Worm (Caenorhabditis elegans) whole organism, L1 larva: ENCODE data around the gene H18N23.2.

Experiments
- C34B4.2 ChIP-seq: sonication (generic microtip); optimal IDR thresholded peaks from 2 replicates; lab custom pipeline; 2017; ENCODE audit warnings: mild to moderate bottlenecking, missing genetic modification characterization, missing compliant biosample characterization
- Y116A8C.19 ChIP-seq: sonication (generic microtip); optimal IDR thresholded peaks from 2 replicates; lab custom pipeline; 2016; ENCODE audit warnings: missing compliant biosample characterization, missing genetic modification characterization, borderline replicate concordance
- aha-1 ChIP-seq: fragments of 150-350 bp; optimal IDR thresholded peaks from 2 replicates; lab custom pipeline; 2014; ENCODE audit warnings: missing biosample characterization, missing genetic modification characterization
- aly-2 ChIP-seq: fragments of 150-350 bp; optimal IDR thresholded peaks from 2 replicates; lab custom pipeline; 2014; ENCODE audit warnings: missing biosample characterization, missing genetic modification characterization
- blmp-1 ChIP-seq: fragments of 150-350 bp; optimal IDR thresholded peaks from 2 replicates; lab custom pipeline; 2014; ENCODE audit warnings: missing biosample characterization, missing genetic modification characterization
- ceh-63 ChIP-seq: fragments of 200-800 bp; sonication (Bioruptor generic); optimal IDR thresholded peaks from 2 replicates; lab custom pipeline; 2018; ENCODE audit warnings: mild to moderate bottlenecking, missing genetic modification characterization, missing compliant biosample characterization
- dsc-1 ChIP-seq: sonication (generic microtip); optimal IDR thresholded peaks from 2 replicates; lab custom pipeline; 2016; ENCODE audit warnings: mild to moderate bottlenecking, missing genetic modification characterization, missing compliant biosample characterization
- egl-13 ChIP-seq: sonication (generic microtip); optimal IDR thresholded peaks from 2 replicates; lab custom pipeline; 2016; ENCODE audit warnings: missing genotype, missing genetic modification reagents, missing genetic modification characterization, missing compliant biosample characterization
- elt-3 ChIP-seq, 6 experiments: fragments of 150-350 bp in 1 of 6; sonication (generic microtip); optimal IDR thresholded peaks; 2 replicates each; lab custom pipeline; 2017 to 2018; ENCODE audit warnings: missing biosample characterization in 6 of 6, missing genetic modification characterization in 6 of 6, inconsistent platforms in 1 of 6
- fkh-8 ChIP-seq: sonication (generic microtip); optimal IDR thresholded peaks from 2 replicates; lab custom pipeline; 2016; ENCODE audit warnings: mild to moderate bottlenecking, missing genetic modification characterization, missing compliant biosample characterization
- fos-1 ChIP-seq: fragments of 150-350 bp; optimal IDR thresholded peaks from 2 replicates; lab custom pipeline; 2014; ENCODE audit warnings: missing biosample characterization, missing genetic modification characterization
- hlh-17 ChIP-seq: fragments of 200-800 bp; sonication (Bioruptor generic); optimal IDR thresholded peaks from 2 replicates; lab custom pipeline; 2018; ENCODE audit warnings: missing genetic modification characterization, mild to moderate bottlenecking, missing compliant biosample characterization, moderate library complexity, borderline replicate concordance
- lin-13 ChIP-seq: fragments of 150-350 bp; optimal IDR thresholded peaks from 2 replicates; lab custom pipeline; 2014; ENCODE audit warnings: missing biosample characterization, missing genetic modification reagents, missing genetic modification characterization
- lin-14 ChIP-seq: fragments of 200-800 bp; sonication (Bioruptor generic); optimal IDR thresholded peaks from 2 replicates; lab custom pipeline; 2018; ENCODE audit warnings: mild to moderate bottlenecking, missing genetic modification characterization, moderate library complexity, missing compliant biosample characterization
- lin-15B ChIP-seq: fragments of 150-350 bp; sonication (generic microtip); optimal IDR thresholded peaks from 3 replicates; lab custom pipeline; 2014; ENCODE audit warnings: missing biosample characterization, missing genetic modification characterization
- lsy-2 ChIP-seq, 2 experiments: fragments of 150-350 bp; optimal IDR thresholded peaks; 2 replicates each; lab custom pipeline; 2014; ENCODE audit warnings: missing biosample characterization in 2 of 2, missing genetic modification characterization in 2 of 2
- mab-9 ChIP-seq: fragments of 200-800 bp; sonication (Bioruptor generic); IDR thresholded peaks from 2 replicates; pipeline ENCODE4 v1.3.6; 2022; ENCODE audit warnings: missing genetic modification reagents, missing genetic modification characterization, missing compliant biosample characterization
- nhr-19 ChIP-seq: fragments of 200-800 bp; sonication (Bioruptor generic); conservative IDR thresholded peaks from 2 replicates; pipeline ENCODE4 v1.3.6; 2022; ENCODE audit warnings: missing genetic modification characterization, missing compliant biosample characterization
- nhr-76 ChIP-seq: sonication (generic microtip); optimal IDR thresholded peaks from 2 replicates; lab custom pipeline; 2017; ENCODE audit warnings: missing biosample characterization, missing genetic modification characterization
- nhr-84 ChIP-seq: sonication (generic microtip); optimal IDR thresholded peaks from 2 replicates; lab custom pipeline; 2017; ENCODE audit warnings: missing biosample characterization, missing genetic modification characterization
- nhr-90 ChIP-seq: sonication (generic microtip); optimal IDR thresholded peaks from 2 replicates; lab custom pipeline; 2016; ENCODE audit warnings: mild to moderate bottlenecking, missing genetic modification characterization, missing compliant biosample characterization; ENCODE audit not compliant: poor library complexity
- pag-3 ChIP-seq: sonication (generic microtip); optimal IDR thresholded peaks from 2 replicates; lab custom pipeline; 2017; ENCODE audit warnings: missing genetic modification characterization, mild to moderate bottlenecking, missing compliant biosample characterization, antibody characterized with exemption, borderline replicate concordance; ENCODE audit not compliant: insufficient read depth
- pax-3 ChIP-seq: fragments of 200-800 bp; sonication (Bioruptor generic); optimal IDR thresholded peaks from 2 replicates; lab custom pipeline; 2018; ENCODE audit warnings: mild to moderate bottlenecking, missing genetic modification characterization, moderate library complexity, missing compliant biosample characterization
- pqm-1 ChIP-seq: sonication (generic microtip); optimal IDR thresholded peaks from 3 replicates; lab custom pipeline; 2017; ENCODE audit warnings: missing biosample characterization, missing genetic modification characterization
- snpc-4 ChIP-seq: fragments of 150-350 bp; optimal IDR thresholded peaks from 2 replicates; lab custom pipeline; 2014; ENCODE audit warnings: missing biosample characterization, missing genetic modification characterization
- sox-4 ChIP-seq: sonication (generic microtip); optimal IDR thresholded peaks from 2 replicates; lab custom pipeline; 2016; ENCODE audit warnings: missing genetic modification characterization, missing compliant biosample characterization
- tlp-1 ChIP-seq: fragments of 150-350 bp; optimal IDR thresholded peaks from 2 replicates; lab custom pipeline; 2014; ENCODE audit warnings: missing biosample characterization, missing genetic modification characterization
- unc-30 ChIP-seq: sonication (generic microtip); optimal IDR thresholded peaks from 2 replicates; lab custom pipeline; 2017; ENCODE audit warnings: missing biosample characterization, missing genetic modification characterization
- unc-86 ChIP-seq: sonication (generic microtip); optimal IDR thresholded peaks from 2 replicates; lab custom pipeline; 2016; ENCODE audit warnings: missing genetic modification characterization, missing compliant biosample characterization
- unc-98 ChIP-seq: fragments of 200-800 bp; sonication (Bioruptor generic); IDR thresholded peaks from 2 replicates; pipeline ENCODE4 v1.3.6; 2022; ENCODE audit warnings: missing genetic modification characterization, missing compliant biosample characterization
- vab-15 ChIP-seq: sonication (generic microtip); optimal IDR thresholded peaks from 2 replicates; lab custom pipeline; 2017; ENCODE audit warnings: missing genotype, mild to moderate bottlenecking, missing genetic modification characterization, missing compliant biosample characterization
- xbp-1 ChIP-seq: sonication (generic microtip); optimal IDR thresholded peaks from 2 replicates; lab custom pipeline; 2016; ENCODE audit warnings: missing genetic modification characterization, missing compliant biosample characterization
- ztf-4 ChIP-seq: fragments of 150-350 bp; optimal IDR thresholded peaks from 2 replicates; lab custom pipeline; 2014; ENCODE audit warnings: missing biosample characterization, missing genetic modification characterization

Gene H18N23.2

DNA sequence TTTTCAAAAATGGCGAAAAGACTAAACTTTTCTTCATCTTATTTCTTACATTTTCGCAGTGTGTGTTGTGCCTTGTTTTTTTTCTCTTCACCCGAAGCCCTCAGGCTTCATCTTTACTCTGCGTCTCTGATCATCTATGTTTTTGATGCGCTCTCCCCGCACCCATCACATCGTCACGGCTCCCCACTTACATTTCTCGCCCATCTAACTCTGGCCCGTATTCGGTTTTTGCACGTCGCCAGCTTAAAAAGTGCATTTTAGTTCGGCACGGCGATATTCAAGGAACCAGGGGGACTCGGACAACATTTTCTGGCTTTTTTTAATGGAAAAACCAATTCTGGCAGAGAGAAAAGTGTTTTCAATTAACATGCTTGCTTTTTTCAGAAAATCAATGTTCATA, 13.3 kb downstream of the H18N23.2 start (continued):
- TF ChIP-seq unc-98 (GFP tag; lab: Robert Waterston, UW) = no peak
- TF ChIP-seq tlp-1 (tag; lab: Kevin White, UChicago) = no peak

- TF ChIP-seq blmp-1 (peak; percentile 55), ztf-4 (tag; lab: Kevin White, UChicago) (no peak), lsy-2 (tag; optimal IDR thresholded peaks at IDR 0.05; lab: Kevin White, UChicago) (peak in 1 of 2 experiments; percentile 39), elt-3 (tag; optimal IDR thresholded peaks at IDR 0.05; lab: Kevin White, UChicago) (peak in 1 of 6 experiments; percentile 25), xbp-1 (no peak)
Measured at ce11 chrX:17626599-17626998, 14.1 kb downstream of the H18N23.2 start.

DNA sequence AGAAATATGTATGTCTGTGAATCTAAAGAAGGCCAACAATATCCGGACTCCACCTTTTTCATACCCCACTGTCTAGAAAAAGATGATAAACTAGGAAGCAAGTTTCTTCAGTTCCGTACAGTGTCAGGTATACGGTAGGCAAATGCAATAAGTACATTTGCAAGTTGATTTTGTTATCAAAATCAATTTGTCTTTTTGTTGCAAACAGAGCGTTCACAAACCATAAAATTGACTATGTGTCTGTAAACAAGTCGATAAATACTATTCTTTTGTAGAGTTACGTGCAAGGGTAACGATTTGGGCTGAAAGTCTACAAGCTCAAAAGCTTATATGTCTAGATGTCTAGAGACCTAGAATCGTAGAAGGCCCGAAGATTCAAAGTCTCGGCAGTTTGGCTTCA, 14.9 kb downstream of the H18N23.2 start:
- TF ChIP-seq snpc-4 (tag; lab: Kevin White, UChicago) (no peak), lin-14 (GFP tag; lab: Kevin White, UChicago) (no peak), sox-4 (no peak), unc-30 (no peak), egl-13 (tag; lab: Kevin White, UChicago) (no peak), fos-1 (tag; lab: Kevin White, UChicago) (no peak), unc-86 (tag; lab: Kevin White, UChicago) (no peak), unc-98 (GFP tag; lab: Robert Waterston, UW) (no peak), Y116A8C.19 (tag; lab: Kevin White, UChicago) (no peak), lin-13 (GFP tag; lab: Kevin White, UChicago) (no peak), ceh-63 (GFP tag; lab: Kevin White, UChicago) (no peak)
- TF ChIP-seq, all 84 proteins: peak for 0

DNA sequence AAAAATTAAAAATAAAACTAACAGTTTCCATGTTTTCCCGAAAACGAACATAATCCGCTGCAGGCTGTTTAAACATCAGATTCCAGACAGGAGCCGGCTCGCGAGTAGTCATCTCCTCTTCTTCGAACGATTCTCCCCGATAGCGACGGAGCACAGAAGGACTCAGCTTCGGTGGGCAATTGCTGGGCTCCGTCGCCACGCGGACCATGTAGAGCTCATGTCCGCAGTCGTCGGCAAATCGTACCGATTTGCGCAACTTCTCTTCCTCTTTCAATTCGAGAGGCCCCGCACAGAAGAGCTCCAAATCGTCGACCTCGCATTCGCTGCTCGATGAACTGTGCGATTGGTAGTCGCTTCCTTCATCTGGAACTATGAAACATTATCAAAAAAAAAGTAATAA, 15.4 kb downstream of the H18N23.2 start:
- TF ChIP-seq vab-15 (tag; lab: Kevin White, UChicago) (no peak), hlh-17 (GFP tag; lab: Kevin White, UChicago) (no peak), blmp-1 (no peak), nhr-76 (tag; lab: Kevin White, UChicago) (no peak), dsc-1 (tag; lab: Kevin White, UChicago) (no peak), pag-3 (no peak), pax-3 (tag; lab: Kevin White, UChicago) (no peak), aha-1 (tag; lab: Kevin White, UChicago) (no peak), lsy-2 (tag; optimal IDR thresholded peaks at IDR 0.05; lab: Kevin White, UChicago) (no peak), sox-4 (no peak), lin-15B (tag; lab: Kevin White, UChicago) (no peak)

DNA sequence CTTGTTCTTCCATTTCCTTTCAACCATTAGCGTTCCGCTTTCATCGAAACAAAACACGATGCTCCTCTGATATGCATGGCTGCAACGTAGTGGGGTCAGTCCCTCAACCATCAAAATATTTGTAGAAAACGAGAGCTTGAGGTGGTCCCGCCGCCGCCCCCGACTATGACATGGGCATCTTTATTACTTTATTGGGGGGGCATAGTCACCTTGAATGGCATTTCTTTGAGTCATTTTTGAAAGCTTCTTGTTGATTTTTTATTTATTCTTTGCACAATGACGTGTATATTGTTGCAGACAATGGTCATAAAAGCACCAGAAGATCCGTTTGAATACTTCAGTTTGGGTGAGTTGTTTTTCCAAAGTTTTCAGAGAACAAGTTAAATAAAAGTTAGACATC, 26.4 kb downstream of the H18N23.2 start, which contains the start of gene ncs-7:
ncs-7 (plus strand) TSS at position 301 of the 400 bp plus-strand sequence.
- no peak for TF ChIP-seq mab-9 (GFP tag; lab: Robert Waterston, UW)
- no peak for TF ChIP-seq aly-2 (tag; lab: Kevin White, UChicago)
- no peak for TF ChIP-seq fkh-8
- no peak for TF ChIP-seq pqm-1 (tag; lab: Kevin White, UChicago)
- no peak for TF ChIP-seq nhr-84
- no peak for TF ChIP-seq elt-3 (tag; optimal IDR thresholded peaks at IDR 0.05; lab: Kevin White, UChicago)
- TF ChIP-seq ztf-4 (tag; lab: Kevin White, UChicago) = no peak
- no peak for TF ChIP-seq lsy-2 (tag; optimal IDR thresholded peaks at IDR 0.05; lab: Kevin White, UChicago)
- TF ChIP-seq C34B4.2 (tag; lab: Kevin White, UChicago) = no peak
- TF ChIP-seq sox-4 = no peak
- no peak for TF ChIP-seq fos-1 (tag; lab: Kevin White, UChicago)
- TF ChIP-seq nhr-19 (GFP tag; lab: Robert Waterston, UW) = no peak
- TF ChIP-seq nhr-90 (tag; lab: Kevin White, UChicago) = no peak
